Worm (Caenorhabditis elegans) whole organism, young adult: Measurements from ENCODE around the gene nekl-4.

Experiments used
- B0019.2 ChIP-seq: fragments of 200-800 bp; sonication (Bioruptor generic); conservative IDR thresholded peaks from 2 replicates; pipeline ENCODE4 v1.3.6; 2022; ENCODE audit warnings: missing genetic modification reagents, missing genetic modification characterization, missing compliant biosample characterization
- B0336.3 ChIP-seq: fragments of 200-800 bp; sonication (Bioruptor generic); IDR thresholded peaks from 2 replicates; pipeline ENCODE4 v1.3.6; 2022; ENCODE audit warnings: missing genetic modification characterization, missing compliant biosample characterization
- C06A6.2 ChIP-seq: fragments of 200-800 bp; sonication (Bioruptor generic); conservative IDR thresholded peaks from 2 replicates; pipeline ENCODE4 v1.3.6; 2022; ENCODE audit warnings: missing genetic modification characterization, missing compliant biosample characterization
- D2030.7 ChIP-seq: fragments of 200-800 bp; sonication (Bioruptor generic); IDR thresholded peaks from 2 replicates; pipeline ENCODE4 v1.3.6; 2022; ENCODE audit warnings: missing genetic modification reagents, missing genetic modification characterization, missing compliant biosample characterization
- F49E8.2 ChIP-seq: sonication (generic microtip); optimal IDR thresholded peaks from 3 replicates; lab custom pipeline; 2017; ENCODE audit warnings: missing genetic modification characterization, mild to moderate bottlenecking, missing compliant biosample characterization, antibody characterized with exemption, moderate library complexity; ENCODE audit not compliant: insufficient read depth
- K12H6.12 ChIP-seq: fragments of 200-800 bp; sonication (Bioruptor generic); optimal IDR thresholded peaks from 2 replicates; lab custom pipeline; 2018; ENCODE audit warnings: mild to moderate bottlenecking, missing genetic modification characterization, missing compliant biosample characterization
- Y53G8AR.9 ChIP-seq: fragments of 200-800 bp; sonication (Bioruptor generic); conservative IDR thresholded peaks from 2 replicates; pipeline ENCODE4 v1.3.6; 2022; ENCODE audit warnings: missing genetic modification reagents, missing genetic modification characterization, missing compliant biosample characterization
- Y95B8A.8 ChIP-seq: fragments of 200-800 bp; sonication (Bioruptor generic); IDR thresholded peaks from 2 replicates; pipeline ENCODE4 v1.3.6; 2022; ENCODE audit warnings: missing genetic modification reagents, missing genetic modification characterization, missing compliant biosample characterization
- ZK185.1 ChIP-seq: sonication (generic microtip); optimal IDR thresholded peaks from 2 replicates; lab custom pipeline; 2016; ENCODE audit warnings: mild to moderate bottlenecking, missing genetic modification characterization, missing compliant biosample characterization; ENCODE audit not compliant: poor library complexity, severe bottlenecking
- ama-1 ChIP-seq, 3 experiments: fragments of 150-350 bp in 1 of 3; sonication (generic microtip) in 2 of 3; optimal IDR thresholded peaks; 2 replicates each; lab custom pipeline; 2014 to 2018; ENCODE audit warnings: missing biosample characterization in 2 of 3, missing genetic modification characterization in 2 of 3, missing genetic modification reagents in 2 of 3
- atf-7 ChIP-seq: sonication (generic microtip); optimal IDR thresholded peaks from 2 replicates; lab custom pipeline; 2017; ENCODE audit warnings: mild to moderate bottlenecking, missing genetic modification characterization, missing compliant biosample characterization
- athp-1 ChIP-seq: sonication (generic microtip); optimal IDR thresholded peaks from 2 replicates; lab custom pipeline; 2017; ENCODE audit warnings: mild to moderate bottlenecking, missing genetic modification characterization, missing compliant biosample characterization
- attf-3 ChIP-seq: fragments of 200-800 bp; sonication (Bioruptor generic); conservative IDR thresholded peaks from 2 replicates; pipeline ENCODE4 v1.3.6; 2022; ENCODE audit warnings: missing genetic modification reagents, missing genetic modification characterization, missing compliant biosample characterization
- attf-5 ChIP-seq: fragments of 200-800 bp; sonication (Bioruptor generic); optimal IDR thresholded peaks from 2 replicates; lab custom pipeline; 2018; ENCODE audit warnings: mild to moderate bottlenecking, missing genetic modification characterization, missing compliant biosample characterization
- cebp-1 ChIP-seq, 2 experiments: fragments of 200-800 bp in 1 of 2; sonication (Bioruptor generic) in 1 of 2; sonication (generic microtip) in 1 of 2; IDR thresholded peaks in 1 of 2; optimal IDR thresholded peaks in 1 of 2; 2 replicates each; pipeline versions ENCODE4 v1.3.6 to Lab custom; 2017 to 2022; ENCODE audit warnings: missing compliant biosample characterization in 2 of 2, missing genetic modification characterization in 2 of 2, mild to moderate bottlenecking in 1 of 2, missing genetic modification reagents in 1 of 2, moderate library complexity in 1 of 2
- chd-7 ChIP-seq: sonication (generic microtip); optimal IDR thresholded peaks from 2 replicates; lab custom pipeline; 2016; ENCODE audit warnings: mild to moderate bottlenecking, missing genetic modification characterization, moderate library complexity, missing compliant biosample characterization
- dpff-1 ChIP-seq: sonication (generic microtip); optimal IDR thresholded peaks from 2 replicates; lab custom pipeline; 2017; ENCODE audit warnings: mild to moderate bottlenecking, missing genetic modification characterization, missing compliant biosample characterization
- ets-4 ChIP-seq: fragments of 200-800 bp; sonication (Bioruptor generic); optimal IDR thresholded peaks from 2 replicates; lab custom pipeline; 2018; ENCODE audit warnings: mild to moderate bottlenecking, missing genetic modification characterization, missing compliant biosample characterization
- gei-17 ChIP-seq: fragments of 200-800 bp; sonication (Bioruptor generic); optimal IDR thresholded peaks from 2 replicates; lab custom pipeline; 2018; ENCODE audit warnings: mild to moderate bottlenecking, missing genetic modification characterization, missing compliant biosample characterization
- him-1 ChIP-seq: sonication (generic microtip); optimal IDR thresholded peaks from 2 replicates; lab custom pipeline; 2016; ENCODE audit warnings: missing genotype, missing genetic modification reagents, missing genetic modification characterization, missing compliant biosample characterization
- hmg-1.2 ChIP-seq: fragments of 200-800 bp; sonication (Bioruptor generic); IDR thresholded peaks from 2 replicates; pipeline ENCODE4 v1.3.6; 2022; ENCODE audit warnings: missing genetic modification reagents, missing genetic modification characterization, missing compliant biosample characterization
- hmg-20 ChIP-seq: fragments of 200-800 bp; sonication (Bioruptor generic); IDR thresholded peaks from 2 replicates; pipeline ENCODE4 v1.3.6; 2022; ENCODE audit warnings: missing genetic modification reagents, missing genetic modification characterization, missing compliant biosample characterization
- let-607 ChIP-seq, 2 experiments: fragments of 200-800 bp in 1 of 2; sonication (Bioruptor generic) in 1 of 2; sonication (generic microtip) in 1 of 2; optimal IDR thresholded peaks; 2 replicates each; lab custom pipeline; 2016 to 2018; ENCODE audit warnings: mild to moderate bottlenecking in 2 of 2, missing compliant biosample characterization in 2 of 2, missing genetic modification characterization in 2 of 2, moderate library complexity in 2 of 2, missing genotype in 1 of 2
- lin-26 ChIP-seq: fragments of 200-800 bp; sonication (Bioruptor generic); IDR thresholded peaks from 2 replicates; pipeline ENCODE4 v1.3.6; 2022; ENCODE audit warnings: missing genetic modification reagents, missing genetic modification characterization, missing compliant biosample characterization
- lin-35 ChIP-seq, 3 experiments: fragments of 150-350 bp in 2 of 3; sonication (generic microtip) in 1 of 3; optimal IDR thresholded peaks; 2 replicates each; lab custom pipeline; 2014 to 2018; ENCODE audit warnings: missing biosample characterization in 3 of 3, missing genetic modification characterization in 3 of 3, missing genetic modification reagents in 3 of 3
- lin-40 ChIP-seq: sonication (generic microtip); optimal IDR thresholded peaks from 2 replicates; lab custom pipeline; 2016; ENCODE audit warnings: missing genetic modification characterization, mild to moderate bottlenecking, missing compliant biosample characterization, missing genotype, missing genetic modification reagents
- madf-6 ChIP-seq: fragments of 200-800 bp; sonication (Bioruptor generic); IDR thresholded peaks from 2 replicates; pipeline ENCODE4 v1.3.6; 2022; ENCODE audit warnings: missing genetic modification reagents, missing genetic modification characterization, missing compliant biosample characterization
- nfya-2 ChIP-seq: fragments of 200-800 bp; sonication (Bioruptor generic); IDR thresholded peaks from 2 replicates; pipeline ENCODE4 v1.3.6; 2022; ENCODE audit warnings: missing genetic modification reagents, missing genetic modification characterization, missing compliant biosample characterization
- nfyb-1 ChIP-seq: fragments of 200-800 bp; sonication (Bioruptor generic); IDR thresholded peaks from 2 replicates; pipeline ENCODE4 v1.3.6; 2022; ENCODE audit warnings: missing genetic modification reagents, missing genetic modification characterization, missing compliant biosample characterization
- nhr-27 ChIP-seq: fragments of 200-800 bp; sonication (Bioruptor generic); optimal IDR thresholded peaks from 2 replicates; lab custom pipeline; 2018; ENCODE audit warnings: mild to moderate bottlenecking, missing genetic modification characterization, moderate library complexity, missing compliant biosample characterization
- nhr-80 ChIP-seq: sonication (generic microtip); optimal IDR thresholded peaks from 2 replicates; lab custom pipeline; 2016; ENCODE audit warnings: missing genetic modification characterization, missing compliant biosample characterization
- rcor-1 ChIP-seq: fragments of 200-800 bp; sonication (Bioruptor generic); IDR thresholded peaks from 2 replicates; pipeline ENCODE4 v1.3.6; 2022; ENCODE audit warnings: missing genetic modification reagents, missing genetic modification characterization, missing compliant biosample characterization
- snpc-4 ChIP-seq, 5 experiments: fragments of 150-350 bp in 1 of 5; sonication (generic microtip) in 4 of 5; optimal IDR thresholded peaks; 2 replicates each; lab custom pipeline; 2014 to 2018; ENCODE audit warnings: missing genetic modification characterization in 5 of 5, missing biosample characterization in 3 of 5, antibody characterized with exemption in 2 of 5, mild to moderate bottlenecking in 2 of 5, missing compliant biosample characterization in 2 of 5, missing genotype in 2 of 5, moderate library complexity in 2 of 5, missing genetic modification reagents in 1 of 5
- somi-1 ChIP-seq: fragments of 200-800 bp; sonication (Bioruptor generic); optimal IDR thresholded peaks from 2 replicates; lab custom pipeline; 2018; ENCODE audit warnings: mild to moderate bottlenecking, missing genetic modification characterization, missing compliant biosample characterization
- sptf-2 ChIP-seq: fragments of 200-800 bp; sonication (Bioruptor generic); optimal IDR thresholded peaks from 2 replicates; lab custom pipeline; 2018; ENCODE audit warnings: mild to moderate bottlenecking, missing genetic modification characterization, missing compliant biosample characterization
- tbp1 ChIP-seq: fragments of 200-800 bp; sonication (Bioruptor generic); optimal IDR thresholded peaks from 2 replicates; lab custom pipeline; 2018; ENCODE audit warnings: mild to moderate bottlenecking, missing genetic modification characterization, missing compliant biosample characterization
- tlf-1 ChIP-seq: fragments of 200-800 bp; sonication (Bioruptor generic); optimal IDR thresholded peaks from 2 replicates; lab custom pipeline; 2018; ENCODE audit warnings: mild to moderate bottlenecking, missing genetic modification characterization, missing compliant biosample characterization
- unc-62 ChIP-seq: fragments of 150-350 bp; optimal IDR thresholded peaks from 2 replicates; lab custom pipeline; 2014; ENCODE audit warnings: missing biosample characterization, missing genetic modification reagents, missing genetic modification characterization
- zfh-2 ChIP-seq: fragments of 200-800 bp; sonication (Bioruptor generic); conservative IDR thresholded peaks from 2 replicates; pipeline ENCODE4 v1.3.6; 2022; ENCODE audit warnings: missing genetic modification reagents, missing genetic modification characterization, missing compliant biosample characterization
- ztf-22 ChIP-seq: fragments of 200-800 bp; sonication (Bioruptor generic); optimal IDR thresholded peaks from 2 replicates; lab custom pipeline; 2018; ENCODE audit warnings: mild to moderate bottlenecking, missing genetic modification characterization, moderate library complexity, missing compliant biosample characterization
- ztf-26 ChIP-seq: sonication (generic microtip); optimal IDR thresholded peaks from 2 replicates; lab custom pipeline; 2017; ENCODE audit warnings: missing genetic modification characterization, missing compliant biosample characterization

Gene nekl-4

DNA sequence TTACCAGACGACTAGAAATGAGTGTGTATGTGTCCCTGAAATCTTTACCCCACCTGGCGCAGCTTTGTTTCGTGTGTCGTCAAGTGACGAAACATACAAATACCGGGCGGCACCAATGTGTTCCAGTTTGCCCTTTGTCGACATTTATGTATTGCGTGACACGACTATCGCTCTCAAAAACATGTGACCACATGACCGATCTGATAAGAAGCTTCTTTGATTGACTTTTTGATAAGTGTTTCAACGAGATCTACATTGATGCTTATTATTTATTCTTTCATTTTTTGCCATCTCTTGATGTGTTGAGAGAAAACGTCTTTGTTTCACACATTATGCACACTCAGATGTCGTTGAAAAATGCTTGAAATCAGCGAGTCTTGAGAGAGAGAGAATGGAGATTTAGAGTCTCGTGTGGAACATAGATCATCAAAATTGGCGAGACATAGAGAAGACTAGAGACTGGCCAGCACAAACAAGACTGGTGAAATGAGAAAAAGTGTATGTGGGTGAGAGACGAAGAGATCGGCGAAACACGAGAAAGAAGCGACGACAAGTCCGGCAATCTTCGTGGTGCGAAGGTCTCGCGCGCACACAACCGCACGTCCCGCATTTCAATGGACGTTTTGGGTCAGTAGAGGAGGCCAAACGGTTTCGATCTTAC, 14.3 kb downstream of the nekl-4 start:
- no peak for TF ChIP-seq B0019.2 (GFP tag; lab: Robert Waterston, UW)
- 0 out of 2 replicates have a peak, but pooled peaks have one; percentile 19 for TF ChIP-seq attf-3 (GFP tag; lab: Robert Waterston, UW)
- TF ChIP-seq lin-26 = peak; percentile 9; the same call in 1 of the 2 replicates
- peak; percentile 31 for TF ChIP-seq ztf-22
- TF ChIP-seq Y53G8AR.9 = peak; percentile 59
- TF ChIP-seq sptf-2 (GFP tag; lab: Kevin White, UChicago) = no peak
- peak; percentile 46 for TF ChIP-seq cebp-1 (GFP tag; IDR thresholded peaks at IDR 0.05; lab: Robert Waterston, UW)
- TF ChIP-seq cebp-1 (tag; optimal IDR thresholded peaks at IDR 0.05; lab: Kevin White, UChicago) = peak; percentile 70
- TF ChIP-seq F49E8.2 (tag; lab: Kevin White, UChicago) = no peak
- peak; percentile 67; the same call in 1 of the 2 replicates for TF ChIP-seq hmg-1.2 (GFP tag; lab: Robert Waterston, UW)
- TF ChIP-seq C06A6.2 (GFP tag; lab: Robert Waterston, UW) = peak; percentile 40; the same call in 1 of the 2 replicates
- TF ChIP-seq Y95B8A.8 = peak; percentile 58
- peak; percentile 30 for TF ChIP-seq chd-7 (tag; lab: Kevin White, UChicago)
- TF ChIP-seq lin-40 (tag; lab: Kevin White, UChicago) = peak; percentile 42
- no peak for TF ChIP-seq athp-1 (tag; lab: Kevin White, UChicago)
- TF ChIP-seq somi-1 (GFP tag; lab: Kevin White, UChicago) = peak; percentile 18
- TF ChIP-seq lin-35 (GFP tag; optimal IDR thresholded peaks at IDR 0.05; lab: Kevin White, UChicago) = peak in 1 of 3 experiments; percentile 16
- TF ChIP-seq attf-5 (GFP tag; lab: Kevin White, UChicago) = peak; percentile 33
- no peak for TF ChIP-seq madf-6
- peak; percentile 56 for TF ChIP-seq atf-7 (tag; lab: Kevin White, UChicago)
- peak; percentile 31 for TF ChIP-seq tbp1
- peak; percentile 72 for TF ChIP-seq zfh-2
- TF ChIP-seq unc-62 (GFP tag; lab: Kevin White, UChicago) = peak; percentile 68
- peak; percentile 14 for TF ChIP-seq ZK185.1 (tag; lab: Kevin White, UChicago)
- peak; percentile 36 for TF ChIP-seq ets-4
- TF ChIP-seq B0336.3 (GFP tag; lab: Robert Waterston, UW) = peak; percentile 67
- TF ChIP-seq rcor-1 (GFP tag; lab: Robert Waterston, UW) = no peak
- peak; percentile 39 for TF ChIP-seq K12H6.12
- peak in 1 of 2 experiments; percentile 29 for TF ChIP-seq let-607 (tag; optimal IDR thresholded peaks at IDR 0.05; lab: Kevin White, UChicago)
- TF ChIP-seq nhr-80 (tag; lab: Kevin White, UChicago) = peak; percentile 88
- TF ChIP-seq nfya-2 (GFP tag; lab: Robert Waterston, UW) = no peak
- TF ChIP-seq snpc-4 (GFP tag; optimal IDR thresholded peaks at IDR 0.05; lab: Kevin White, UChicago) = no peak
- TF ChIP-seq snpc-4 (tag; optimal IDR thresholded peaks at IDR 0.05; lab: Kevin White, UChicago) = peak in 3 of 4 experiments; percentile 17 to 46 (median 34)
- no peak for TF ChIP-seq nhr-27
- peak; percentile 10; the same call in 1 of the 2 replicates for TF ChIP-seq nfyb-1

DNA sequence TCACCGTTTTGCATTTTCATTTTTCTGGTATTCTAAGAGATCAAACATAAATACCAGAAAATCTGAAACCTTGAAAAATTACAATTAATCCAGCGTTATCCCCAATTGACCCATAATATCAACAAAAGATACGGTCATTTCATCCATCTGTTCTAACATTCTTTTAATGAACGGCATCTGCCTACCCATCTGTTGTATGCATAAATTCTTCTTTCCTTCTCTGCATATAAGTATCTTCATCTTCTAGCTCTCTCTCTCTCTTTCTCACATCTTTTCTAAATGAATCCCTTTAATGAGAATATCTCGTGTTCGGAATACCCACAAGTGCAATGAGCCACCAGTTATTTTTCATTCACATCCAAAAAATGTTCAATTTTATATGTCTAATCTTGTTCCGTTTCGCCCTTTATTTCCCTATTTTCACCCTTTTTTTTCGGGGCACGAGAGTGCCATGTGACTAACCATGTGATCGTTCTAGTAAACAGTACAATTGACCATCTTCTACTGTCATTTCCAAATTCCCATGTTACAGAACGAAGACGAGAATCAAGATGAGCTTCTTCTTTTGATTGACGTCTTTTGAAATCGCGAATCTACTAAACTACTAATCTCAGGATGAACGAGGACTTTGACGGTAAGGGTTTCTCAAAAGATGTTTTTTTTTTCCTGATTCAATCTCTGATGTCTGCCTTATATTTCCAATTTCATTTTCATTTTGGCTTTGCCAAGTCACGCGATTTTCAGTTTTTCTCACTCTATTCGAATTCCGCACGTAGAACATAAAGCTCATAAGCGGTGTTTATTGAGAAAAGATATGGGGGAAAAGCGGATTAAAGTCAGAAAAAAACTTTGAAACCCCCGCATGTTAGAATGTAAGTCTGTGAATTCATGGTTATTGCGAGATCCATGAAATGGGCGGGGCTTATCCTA, 15.7 kb downstream of the nekl-4 start, which contains the start of gene R02F2.1:
R02F2.1 (plus strand) TSS at position 528 of the 930 bp plus-strand sequence.
- TF ChIP-seq ztf-26 (tag; lab: Kevin White, UChicago) (peak; percentile 39), dpff-1 (no peak), D2030.7 (no peak), snpc-4 (GFP tag; optimal IDR thresholded peaks at IDR 0.05; lab: Kevin White, UChicago) (no peak), snpc-4 (tag; optimal IDR thresholded peaks at IDR 0.05; lab: Kevin White, UChicago) (no peak), tbp1 (peak; percentile 25), hmg-20 (GFP tag; lab: Robert Waterston, UW) (no peak), him-1 (tag; lab: Kevin White, UChicago) (no peak), C06A6.2 (GFP tag; lab: Robert Waterston, UW) (no peak), lin-26 (peak; percentile 66; the same call in 1 of the 2 replicates), tlf-1 (GFP tag; lab: Kevin White, UChicago) (peak; percentile 45), nhr-80 (tag; lab: Kevin White, UChicago) (peak; percentile 18), ama-1 (optimal IDR thresholded peaks at IDR 0.05; lab: Kevin White, UChicago) (peak; percentile 62), ama-1 (GFP tag; optimal IDR thresholded peaks at IDR 0.05; lab: Kevin White, UChicago) (no peak), cebp-1 (GFP tag; IDR thresholded peaks at IDR 0.05; lab: Robert Waterston, UW) (0 out of 2 replicates have a peak, but pooled peaks have one; percentile 26), cebp-1 (tag; optimal IDR thresholded peaks at IDR 0.05; lab: Kevin White, UChicago) (peak; percentile 67), gei-17 (peak; percentile 30)
